Worm (Caenorhabditis elegans) whole organism, L3 larva: ENCODE data around the gene C29F9.2.

Source experiments
- ama-1 ChIP-seq: fragments of 150-350 bp; optimal IDR thresholded peaks from 2 replicates; lab custom pipeline; 2018
- ceh-28 ChIP-seq: fragments of 150-350 bp; optimal IDR thresholded peaks from 2 replicates; lab custom pipeline; 2014; ENCODE audit warnings: missing biosample characterization, missing genetic modification reagents, missing genetic modification characterization
- ceh-82 ChIP-seq: fragments of 150-350 bp; optimal IDR thresholded peaks from 2 replicates; lab custom pipeline; 2014; ENCODE audit warnings: missing biosample characterization, missing genetic modification characterization
- lin-39 ChIP-seq: fragments of 150-350 bp; optimal IDR thresholded peaks from 2 replicates; lab custom pipeline; 2018; ENCODE audit warnings: missing biosample characterization, missing genetic modification reagents, missing genetic modification characterization
- mml-1 ChIP-seq: fragments of 150-350 bp; sonication (generic microtip); optimal IDR thresholded peaks from 3 replicates; lab custom pipeline; 2014; ENCODE audit warnings: missing biosample characterization, missing genetic modification characterization
- nhr-77 ChIP-seq: fragments of 150-350 bp; optimal IDR thresholded peaks from 2 replicates; lab custom pipeline; 2014; ENCODE audit warnings: missing biosample characterization, missing genetic modification characterization
- pha-4 ChIP-seq: fragments of 150-350 bp; optimal IDR thresholded peaks from 2 replicates; lab custom pipeline; 2014; ENCODE audit warnings: missing biosample characterization, missing genetic modification reagents, missing genetic modification characterization
- pqm-1 ChIP-seq: fragments of 150-350 bp; optimal IDR thresholded peaks from 2 replicates; lab custom pipeline; 2017; ENCODE audit warnings: missing biosample characterization, missing genetic modification characterization, inconsistent platforms
- unc-39 ChIP-seq: sonication (generic microtip); optimal IDR thresholded peaks from 4 replicates; lab custom pipeline; 2017; ENCODE audit warnings: missing biosample characterization, missing genetic modification characterization
- ztf-11 ChIP-seq: fragments of 150-350 bp; optimal IDR thresholded peaks from 2 replicates; lab custom pipeline; 2014; ENCODE audit warnings: missing biosample characterization, missing genetic modification characterization

DNA sequence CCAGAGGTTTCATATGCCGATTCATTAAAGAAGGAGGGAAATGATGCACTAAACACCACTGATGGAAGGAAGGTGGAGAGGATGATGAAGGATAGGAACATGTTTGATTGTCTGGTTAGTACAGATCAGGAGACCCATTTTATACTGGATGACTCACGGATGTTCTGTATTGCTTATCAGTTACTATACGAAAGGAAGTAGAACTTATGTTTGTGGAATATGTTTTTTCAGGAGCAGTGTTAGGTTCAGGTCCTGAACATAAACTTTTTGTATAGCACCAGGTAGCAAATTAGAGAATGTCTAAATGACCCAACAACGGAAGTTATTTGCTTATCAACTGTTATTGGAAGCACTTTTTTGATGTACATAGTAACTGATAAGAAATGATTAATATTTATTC lies 45.0 kb downstream of the C29F9.2 start, which contains the start of gene clec-148:
- no peak for TF ChIP-seq pha-4
- TF ChIP-seq ztf-11 = no peak
- no peak for TF ChIP-seq nhr-77
- TF ChIP-seq ceh-28 (tag; lab: Kevin White, UChicago) = no peak
- no peak for TF ChIP-seq mml-1
- TF ChIP-seq lin-39 (tag; lab: Kevin White, UChicago) = no peak
- TF ChIP-seq ama-1 (lab: Kevin White, UChicago) = no peak
- TF ChIP-seq ceh-82 (tag; lab: Kevin White, UChicago) = no peak
- TF ChIP-seq pqm-1 = no peak
- no peak for TF ChIP-seq unc-39 (tag; lab: Kevin White, UChicago)
